Fruit fly (Drosophila melanogaster) whole organism, embryonic: ENCODE data around the gene CG34267.

Source experiments
- Adf1 ChIP-seq: fragments of 200-800 bp; sonication (Bioruptor generic); IDR thresholded peaks from 2 replicates; pipeline ENCODE4 v1.3.6; 2022; ENCODE audit warnings: missing biosample characterization, missing genetic modification characterization
- Atf3 ChIP-seq: fragments of 200-800 bp; sonication (Bioruptor generic); optimal IDR thresholded peaks from 3 replicates; lab custom pipeline; 2016; ENCODE audit warnings: missing biosample characterization, missing genetic modification characterization
- CG1024 ChIP-seq: fragments of 200-800 bp; sonication (Bioruptor generic); IDR thresholded peaks from 2 replicates; pipeline ENCODE4 v1.3.6; 2022; ENCODE audit warnings: missing biosample characterization, missing genetic modification characterization
- CG10654 ChIP-seq: fragments of 200-800 bp; sonication (Bioruptor generic); optimal IDR thresholded peaks from 2 replicates; lab custom pipeline; 2016; ENCODE audit warnings: missing biosample characterization, missing genetic modification characterization
- CG11560 ChIP-seq: fragments of 200-800 bp; sonication (Bioruptor generic); IDR thresholded peaks from 3 replicates; pipeline ENCODE4 v1.3.6; 2022; ENCODE audit warnings: missing biosample characterization, missing genetic modification characterization
- CG11723 ChIP-seq: fragments of 200-800 bp; sonication (Bioruptor generic); optimal IDR thresholded peaks from 2 replicates; lab custom pipeline; 2017; ENCODE audit warnings: missing biosample characterization, mild to moderate bottlenecking, missing genetic modification characterization
- CG1233 ChIP-seq: fragments of 200-800 bp; sonication (Bioruptor generic); optimal IDR thresholded peaks from 4 replicates; lab custom pipeline; 2018; ENCODE audit warnings: missing biosample characterization, mild to moderate bottlenecking, missing genetic modification characterization
- CG12769 ChIP-seq: fragments of 200-800 bp; sonication (Bioruptor generic); optimal IDR thresholded peaks from 2 replicates; lab custom pipeline; 2019; ENCODE audit warnings: missing biosample characterization, mild to moderate bottlenecking, missing genetic modification characterization, moderate library complexity
- CG12942 ChIP-seq: fragments of 200-800 bp; sonication (Bioruptor generic); optimal IDR thresholded peaks from 3 replicates; lab custom pipeline; 2016; ENCODE audit warnings: missing biosample characterization, missing genetic modification characterization
- CG13775 ChIP-seq: fragments of 200-800 bp; sonication (Bioruptor generic); optimal IDR thresholded peaks from 3 replicates; lab custom pipeline; 2017; ENCODE audit warnings: missing biosample characterization, mild to moderate bottlenecking, missing genetic modification characterization
- CG14050 ChIP-seq: fragments of 200-800 bp; sonication (Bioruptor generic); IDR thresholded peaks from 3 replicates; pipeline ENCODE4 v1.3.6; 2022; ENCODE audit warnings: missing biosample characterization, missing genetic modification characterization
- CG15696 ChIP-seq: fragments of 200-800 bp; sonication (Bioruptor generic); optimal IDR thresholded peaks from 2 replicates; lab custom pipeline; 2019; ENCODE audit warnings: missing biosample characterization, mild to moderate bottlenecking, missing genetic modification characterization, moderate library complexity
- CG17612 ChIP-seq: fragments of 200-800 bp; sonication (Bioruptor generic); IDR thresholded peaks from 2 replicates; pipeline ENCODE4 v1.3.6; 2022; ENCODE audit warnings: missing biosample characterization, missing genetic modification characterization
- CG18599 ChIP-seq: fragments of 200-800 bp; sonication (Bioruptor generic); optimal IDR thresholded peaks from 3 replicates; lab custom pipeline; 2017; ENCODE audit warnings: missing biosample characterization, missing genetic modification characterization, mild to moderate bottlenecking, moderate library complexity, missing genetic modification reagents
- CG2202 ChIP-seq: fragments of 200-800 bp; sonication (Bioruptor generic); optimal IDR thresholded peaks from 2 replicates; lab custom pipeline; 2018; ENCODE audit warnings: missing biosample characterization, mild to moderate bottlenecking, missing genetic modification characterization
- CG3726 ChIP-seq: fragments of 200-800 bp; sonication (Bioruptor generic); IDR thresholded peaks from 3 replicates; pipeline ENCODE4, ENCODE4 v1.3.6; 2022; ENCODE audit warnings: missing biosample characterization, missing genetic modification characterization
- CG4617 ChIP-seq: fragments of 200-800 bp; sonication (Bioruptor generic); optimal IDR thresholded peaks from 3 replicates; lab custom pipeline; 2016; ENCODE audit warnings: missing biosample characterization, missing genetic modification characterization, borderline replicate concordance
- CG4854 ChIP-seq: fragments of 200-800 bp; sonication (Bioruptor generic); optimal IDR thresholded peaks from 2 replicates; lab custom pipeline; 2016; ENCODE audit warnings: missing biosample characterization, missing genetic modification characterization, inconsistent platforms
- CG6654 ChIP-seq: fragments of 200-800 bp; sonication (Bioruptor generic); optimal IDR thresholded peaks from 2 replicates; lab custom pipeline; 2017; ENCODE audit warnings: missing biosample characterization, mild to moderate bottlenecking, missing genetic modification characterization
- CG6765 ChIP-seq: fragments of 200-800 bp; sonication (Bioruptor generic); optimal IDR thresholded peaks from 3 replicates; lab custom pipeline; 2017; ENCODE audit warnings: missing biosample characterization, mild to moderate bottlenecking, missing genetic modification characterization
- CG7963 ChIP-seq: fragments of 200-800 bp; sonication (Bioruptor generic); IDR thresholded peaks from 3 replicates; pipeline ENCODE4 v1.3.6; 2022; ENCODE audit warnings: missing biosample characterization, missing genetic modification characterization; ENCODE audit not compliant: partially characterized antibody
- CG8944 ChIP-seq: fragments of 200-800 bp; sonication (Bioruptor generic); optimal IDR thresholded peaks from 3 replicates; lab custom pipeline; 2016; ENCODE audit warnings: missing biosample characterization, missing genetic modification characterization
- D ChIP-seq, 2 experiments: fragments of 200-800 bp in 1 of 2; fragments of >200 bp in 1 of 2; sonication (Bioruptor generic) in 1 of 2; optimal IDR thresholded peaks; 2 replicates in 1 of 2; 3 replicates in 1 of 2; lab custom pipeline; 2017; ENCODE audit warnings: mild to moderate bottlenecking in 1 of 2, missing biosample characterization in 1 of 2, missing genetic modification characterization in 1 of 2, missing genetic modification reagents in 1 of 2
- Dref ChIP-seq: fragments of 200-800 bp; sonication (Bioruptor generic); IDR thresholded peaks from 2 replicates; pipeline ENCODE4 v1.3.6; 2022; ENCODE audit warnings: missing biosample characterization, missing genetic modification characterization
- H2.0 ChIP-seq: fragments of 200-800 bp; sonication (Bioruptor generic); IDR thresholded peaks from 2 replicates; pipeline ENCODE4 v1.3.6; 2022; ENCODE audit warnings: missing biosample characterization, missing genetic modification characterization
- Hey ChIP-seq: fragments of 200-800 bp; sonication (Bioruptor generic); optimal IDR thresholded peaks from 3 replicates; lab custom pipeline; 2018; ENCODE audit warnings: missing biosample characterization, mild to moderate bottlenecking, missing genetic modification characterization
- HmgZ ChIP-seq: fragments of 200-800 bp; sonication (Bioruptor generic); optimal IDR thresholded peaks from 2 replicates; lab custom pipeline; 2018; ENCODE audit warnings: missing biosample characterization, mild to moderate bottlenecking, missing genetic modification characterization
- Hr78 ChIP-seq, 2 experiments: fragments of 200-800 bp in 1 of 2; fragments of >200 bp in 1 of 2; sonication (Bioruptor generic) in 1 of 2; optimal IDR thresholded peaks; 2 replicates each; lab custom pipeline; 2017 to 2019; ENCODE audit warnings: missing biosample characterization in 2 of 2, missing genetic modification characterization in 2 of 2, mild to moderate bottlenecking in 1 of 2, moderate library complexity in 1 of 2
- Lim3 ChIP-seq: fragments of 200-800 bp; sonication (Bioruptor generic); IDR thresholded peaks from 2 replicates; pipeline ENCODE4 v1.3.6; 2022; ENCODE audit warnings: missing biosample characterization, missing genetic modification characterization
- Med ChIP-seq: fragments of 200-800 bp; sonication (Bioruptor generic); peaks from one replicate; lab custom pipeline; 2016; ENCODE audit warnings: missing biosample characterization, missing genetic modification characterization, mild to moderate bottlenecking, inconsistent platforms, moderate library complexity
- Oli ChIP-seq: fragments of 200-800 bp; sonication (Bioruptor generic); optimal IDR thresholded peaks from 2 replicates; lab custom pipeline; 2018; ENCODE audit warnings: missing biosample characterization, mild to moderate bottlenecking, missing genetic modification characterization, moderate library complexity
- Poxn ChIP-seq: fragments of 200-800 bp; sonication (Bioruptor generic); IDR thresholded peaks from 2 replicates; pipeline ENCODE4 v1.3.6; 2022; ENCODE audit warnings: missing biosample characterization, missing genetic modification characterization
- Rfx ChIP-seq: fragments of 200-800 bp; sonication (Bioruptor generic); IDR thresholded peaks from 2 replicates; pipeline ENCODE4 v1.3.6; 2022; ENCODE audit warnings: missing biosample characterization, missing genetic modification characterization
- Rx ChIP-seq: fragments of 200-800 bp; sonication (Bioruptor generic); IDR thresholded peaks from 2 replicates; pipeline ENCODE4 v1.3.6; 2022; ENCODE audit warnings: missing biosample characterization, missing genetic modification characterization
- Six4 ChIP-seq: fragments of 200-800 bp; sonication (Bioruptor generic); optimal IDR thresholded peaks from 2 replicates; lab custom pipeline; 2016; ENCODE audit warnings: missing biosample characterization, missing genetic modification characterization
- Spps ChIP-seq: fragments of 200-800 bp; sonication (Bioruptor generic); optimal IDR thresholded peaks from 2 replicates; lab custom pipeline; 2018; ENCODE audit warnings: missing biosample characterization, mild to moderate bottlenecking, missing genetic modification characterization
- amos ChIP-seq: fragments of 200-800 bp; sonication (Bioruptor generic); IDR thresholded peaks from 2 replicates; pipeline ENCODE4 v1.3.6; 2022; ENCODE audit warnings: missing biosample characterization, missing genetic modification characterization; ENCODE audit not compliant: partially characterized antibody
- ato ChIP-seq: fragments of 200-800 bp; sonication (Bioruptor generic); IDR thresholded peaks from 2 replicates; pipeline ENCODE4 v1.3.6; 2022; ENCODE audit warnings: missing biosample characterization, missing genetic modification characterization; ENCODE audit not compliant: partially characterized antibody
- btn ChIP-seq: fragments of 200-800 bp; sonication (Bioruptor generic); optimal IDR thresholded peaks from 2 replicates; lab custom pipeline; 2016; ENCODE audit warnings: missing biosample characterization, missing genetic modification characterization
- chif ChIP-seq, 2 experiments: fragments of 200-800 bp; sonication (Bioruptor generic); optimal IDR thresholded peaks; 3 replicates each; lab custom pipeline; 2016; ENCODE audit warnings: missing biosample characterization in 2 of 2, missing genetic modification characterization in 2 of 2
- crol ChIP-seq: fragments of 200-800 bp; sonication (Bioruptor generic); IDR thresholded peaks from 2 replicates; pipeline ENCODE4 v1.3.6; 2022; ENCODE audit warnings: missing biosample characterization, missing genetic modification characterization
- dpn ChIP-seq, 2 experiments: fragments of 200-800 bp; sonication (Bioruptor generic); optimal IDR thresholded peaks; 3 replicates each; lab custom pipeline; 2016; ENCODE audit warnings: missing biosample characterization in 2 of 2, missing genetic modification characterization in 2 of 2
- fd3F ChIP-seq: fragments of 200-800 bp; sonication (Bioruptor generic); optimal IDR thresholded peaks from 2 replicates; lab custom pipeline; 2018; ENCODE audit warnings: missing biosample characterization, mild to moderate bottlenecking, missing genetic modification characterization, moderate library complexity
- gcm ChIP-seq: fragments of 200-800 bp; sonication (Bioruptor generic); optimal IDR thresholded peaks from 2 replicates; lab custom pipeline; 2019; ENCODE audit warnings: missing biosample characterization, mild to moderate bottlenecking, missing genetic modification characterization, moderate library complexity
- grau ChIP-seq: fragments of 200-800 bp; optimal IDR thresholded peaks from 3 replicates; lab custom pipeline; 2019; ENCODE audit warnings: missing biosample characterization, mild to moderate bottlenecking, missing genetic modification characterization, moderate library complexity
- insv ChIP-seq, 2 experiments: fragments of 200-800 bp; sonication (Bioruptor generic); optimal IDR thresholded peaks; 3 replicates each; lab custom pipeline; 2016 to 2018; ENCODE audit warnings: missing biosample characterization in 2 of 2, missing genetic modification characterization in 2 of 2
- knrl ChIP-seq: fragments of 200-800 bp; sonication (Bioruptor generic); IDR thresholded peaks from 3 replicates; pipeline ENCODE4 v1.3.6; 2022; ENCODE audit warnings: missing biosample characterization, missing genetic modification characterization; ENCODE audit not compliant: partially characterized antibody
- nerfin-2 ChIP-seq: fragments of 200-800 bp; sonication (Bioruptor generic); IDR thresholded peaks from 2 replicates; pipeline ENCODE4 v1.3.6; 2022; ENCODE audit warnings: missing biosample characterization, missing genetic modification characterization; ENCODE audit not compliant: partially characterized antibody
- twi ChIP-seq: fragments of 200-800 bp; optimal IDR thresholded peaks from 2 replicates; lab custom pipeline; 2019; ENCODE audit warnings: missing biosample characterization, mild to moderate bottlenecking, missing genetic modification characterization, moderate library complexity

CG34267 gene

dm6 chr3L:540432-540973, 40.3 kb upstream of the CG34267 start, which contains the start of the genes klar and BORCS6 (continued):
- TF ChIP-seq nerfin-2 (GFP tag; lab: Robert Waterston, UW) (peak; percentile 92), CG11560 (tag; lab: Robert Waterston, UW) (peak; percentile 99), CG13775 (GFP tag; lab: Kevin White, UChicago) (peak; percentile 61), Rx (GFP tag; lab: Robert Waterston, UW) (0 out of 2 replicates have a peak, but pooled peaks have one; percentile 8), Atf3 (peak; percentile 59), CG12769 (peak; percentile 81), Rfx (peak; percentile 51), insv (GFP tag; optimal IDR thresholded peaks at IDR 0.05; lab: Kevin White, UChicago) (no peak), CG10654 (peak; percentile 53), CG3726 (GFP tag; lab: Robert Waterston, UW) (no peak), D (optimal IDR thresholded peaks at IDR 0.05; lab: Kevin White, UChicago) (peak; percentile 85), D (GFP tag; optimal IDR thresholded peaks at IDR 0.05; lab: Kevin White, UChicago) (no peak), CG15696 (peak; percentile 39), HmgZ (tag; lab: Kevin White, UChicago) (peak; percentile 68), Hey (tag; lab: Kevin White, UChicago) (peak; percentile 8), Lim3 (no peak), amos (GFP tag; lab: Robert Waterston, UW) (peak; percentile 95), Adf1 (GFP tag; lab: Robert Waterston, UW) (no peak; the same call in 1 of the 2 replicates), Oli (tag; lab: Kevin White, UChicago) (peak; percentile 36), CG17612 (no peak), dpn (GFP tag; optimal IDR thresholded peaks at IDR 0.05; lab: Kevin White, UChicago) (peak; percentile 73 to 80), fd3F (GFP tag; lab: Kevin White, UChicago) (no peak), CG18599 (peak; percentile 68), Poxn (GFP tag; lab: Robert Waterston, UW) (no peak), twi (peak; percentile 37), Dref (GFP tag; lab: Robert Waterston, UW) (peak; percentile 87), CG1024 (GFP tag; lab: Robert Waterston, UW) (peak; percentile 41), grau (tag; lab: Kevin White, UChicago) (peak; percentile 63), Hr78 (GFP tag; optimal IDR thresholded peaks at IDR 0.05; lab: Kevin White, UChicago) (peak in 1 of 2 experiments; percentile 6), CG11723 (no peak), ato (GFP tag; lab: Robert Waterston, UW) (peak; percentile 94), CG6654 (GFP tag; lab: Kevin White, UChicago) (no peak), CG6765 (GFP tag; lab: Kevin White, UChicago) (peak; percentile 53), CG12942 (GFP tag; lab: Kevin White, UChicago) (peak; percentile 43), btn (GFP tag; lab: Kevin White, UChicago) (no peak), Six4 (no peak), CG4617 (peak; percentile 63), CG1233 (GFP tag; lab: Kevin White, UChicago) (peak; percentile 22), CG4854 (GFP tag; lab: Kevin White, UChicago) (no peak), chif (GFP tag; optimal IDR thresholded peaks at IDR 0.05; lab: Kevin White, UChicago) (peak; percentile 38 to 54), CG2202 (tag; lab: Kevin White, UChicago) (peak; percentile 39), CG14050 (GFP tag; lab: Robert Waterston, UW) (no peak; the same call in 2 of the 3 replicates), knrl (GFP tag; lab: Robert Waterston, UW) (peak; percentile 97), Med (GFP tag; lab: Kevin White, UChicago) (peak; percentile 92), CG7963 (peak; percentile 92), Spps (no peak), H2.0 (no peak), CG8944 (peak; percentile 46), gcm (peak; percentile 10), crol (no peak)
